Worm (Caenorhabditis elegans): ENCODE results near the gene Y73C8C.4.

ce11 chrV:3086260-3086659 lies 15.7 kb downstream of the Y73C8C.4 start, which contains the start of gene srt-8:
- no peak for TF ChIP-seq him-1 (tag; optimal IDR thresholded peaks at IDR 0.05)
- no peak for TF ChIP-seq dao-5 (tag; optimal IDR thresholded peaks at IDR 0.05)

All from whole organism, L4/young adult.